Fruit fly (Drosophila melanogaster): Measurements from ENCODE around the gene Ant2.

- no peak for TF ChIP-seq lz (GFP tag; optimal IDR thresholded peaks at IDR 0.05)
- no peak for TF ChIP-seq CG6854 (GFP tag; optimal IDR thresholded peaks at IDR 0.05)
- no peak for TF ChIP-seq fkh (GFP tag; optimal IDR thresholded peaks at IDR 0.05)
- no peak for TF ChIP-seq CG4318 (GFP tag; optimal IDR thresholded peaks at IDR 0.05)
- no peak for TF ChIP-seq fd59A (GFP tag; optimal IDR thresholded peaks at IDR 0.05)
- TF ChIP-seq spab (GFP tag; optimal IDR thresholded peaks at IDR 0.05): no peak
Observed at dm6 chrX:10731357-10731756, 55.4 kb downstream of the Ant2 start.

Data from whole organism, prepupa.